Fruit fly (Drosophila melanogaster) whole organism, embryonic: ENCODE measurements around the gene CG42718.

ENCODE experiments used
- Awh ChIP-seq: fragments of 200-800 bp; sonication (Bioruptor generic); IDR thresholded peaks from 2 replicates; pipeline ENCODE4, ENCODE4 v1.3.6; 2022; ENCODE audit warnings: missing biosample characterization, missing genetic modification characterization
- BEAF-32 ChIP-seq: fragments of 200-800 bp; sonication (Bioruptor generic); optimal IDR thresholded peaks from 3 replicates; lab custom pipeline; 2017; ENCODE audit warnings: missing biosample characterization, missing genetic modification characterization, mild to moderate bottlenecking, moderate library complexity, missing genetic modification reagents
- Blimp-1 ChIP-seq: fragments of 200-800 bp; sonication (Bioruptor generic); optimal IDR thresholded peaks from 3 replicates; lab custom pipeline; 2018; ENCODE audit warnings: missing biosample characterization, missing genetic modification characterization, mild to moderate bottlenecking, moderate library complexity, missing genetic modification reagents
- BtbVII ChIP-seq: fragments of 200-800 bp; sonication (Bioruptor generic); optimal IDR thresholded peaks from 3 replicates; lab custom pipeline; 2017; ENCODE audit warnings: missing biosample characterization, mild to moderate bottlenecking, missing genetic modification characterization
- CG10565 ChIP-seq: fragments of 200-800 bp; sonication (Bioruptor generic); optimal IDR thresholded peaks from 3 replicates; lab custom pipeline; 2016; ENCODE audit warnings: missing biosample characterization, mild to moderate bottlenecking, missing genetic modification characterization
- CG12769 ChIP-seq: fragments of 200-800 bp; sonication (Bioruptor generic); optimal IDR thresholded peaks from 2 replicates; lab custom pipeline; 2019; ENCODE audit warnings: missing biosample characterization, mild to moderate bottlenecking, missing genetic modification characterization, moderate library complexity
- CG15269 ChIP-seq: fragments of 200-800 bp; sonication (Bioruptor generic); optimal IDR thresholded peaks from 2 replicates; lab custom pipeline; 2018; ENCODE audit warnings: missing biosample characterization, mild to moderate bottlenecking, missing genetic modification characterization, moderate library complexity
- CG17829 ChIP-seq: fragments of 200-800 bp; optimal IDR thresholded peaks from 2 replicates; lab custom pipeline; 2019; ENCODE audit warnings: missing biosample characterization, mild to moderate bottlenecking, missing genetic modification characterization, moderate library complexity
- CG2875 ChIP-seq: fragments of 200-800 bp; sonication (Bioruptor generic); optimal IDR thresholded peaks from 2 replicates; lab custom pipeline; 2017; ENCODE audit warnings: missing biosample characterization, mild to moderate bottlenecking, missing genetic modification characterization, missing genetic modification reagents
- CG3163 ChIP-seq: fragments of 200-800 bp; sonication (Bioruptor generic); optimal IDR thresholded peaks from 3 replicates; lab custom pipeline; 2016; ENCODE audit warnings: missing biosample characterization, missing genetic modification characterization
- CG32532 ChIP-seq: fragments of 200-800 bp; sonication (Bioruptor generic); IDR thresholded peaks from 2 replicates; pipeline ENCODE4 v1.3.6; 2022; ENCODE audit warnings: missing biosample characterization, missing genetic modification characterization
- CG3995 ChIP-seq: fragments of 200-800 bp; sonication (Bioruptor generic); optimal IDR thresholded peaks from 3 replicates; lab custom pipeline; 2016; ENCODE audit warnings: missing biosample characterization, missing genetic modification characterization
- CG43689 ChIP-seq: fragments of 200-800 bp; sonication (Bioruptor generic); IDR thresholded peaks from 2 replicates; pipeline ENCODE4 v1.3.6; 2022; ENCODE audit warnings: missing biosample characterization, missing genetic modification characterization
- CG6175 ChIP-seq: fragments of 200-800 bp; sonication (Bioruptor generic); IDR thresholded peaks from 3 replicates; pipeline ENCODE4 v1.3.6; 2022; ENCODE audit warnings: missing biosample characterization, missing genetic modification characterization
- CG6272 ChIP-seq: fragments of 200-800 bp; sonication (Bioruptor generic); IDR thresholded peaks from 2 replicates; pipeline ENCODE4 v1.3.6; 2022; ENCODE audit warnings: missing biosample characterization, missing genetic modification characterization
- CG6689 ChIP-seq: fragments of 200-800 bp; sonication (Bioruptor generic); IDR thresholded peaks from 2 replicates; pipeline ENCODE4 v1.3.6; 2022; ENCODE audit warnings: missing biosample characterization, missing genetic modification characterization
- CG7839 ChIP-seq: fragments of 200-800 bp; sonication (Bioruptor generic); optimal IDR thresholded peaks from 3 replicates; lab custom pipeline; 2018; ENCODE audit warnings: missing biosample characterization, mild to moderate bottlenecking, missing genetic modification characterization, moderate library complexity
- CG8388 ChIP-seq: fragments of 200-800 bp; sonication (Bioruptor generic); optimal IDR thresholded peaks from 2 replicates; lab custom pipeline; 2019; ENCODE audit warnings: missing biosample characterization, mild to moderate bottlenecking, missing genetic modification characterization, moderate library complexity
- CG9437 ChIP-seq: fragments of 200-800 bp; sonication (Bioruptor generic); optimal IDR thresholded peaks from 2 replicates; lab custom pipeline; 2018; ENCODE audit warnings: missing biosample characterization, mild to moderate bottlenecking, missing genetic modification characterization
- CG9817 ChIP-seq: fragments of 200-800 bp; sonication (Bioruptor generic); optimal IDR thresholded peaks from 2 replicates; lab custom pipeline; 2018; ENCODE audit warnings: missing biosample characterization, mild to moderate bottlenecking, missing genetic modification characterization, moderate library complexity
- Dip2 ChIP-seq: fragments of 200-800 bp; sonication (Bioruptor generic); IDR thresholded peaks from 2 replicates; pipeline ENCODE4 v1.3.6; 2022; ENCODE audit warnings: missing biosample characterization, missing genetic modification characterization
- Ets65A ChIP-seq: fragments of 200-800 bp; sonication (Bioruptor generic); peaks from one replicate; lab custom pipeline; 2016; ENCODE audit warnings: missing biosample characterization, missing genetic modification characterization
- Fer2 ChIP-seq: fragments of 200-800 bp; sonication (Bioruptor generic); optimal IDR thresholded peaks from 2 replicates; lab custom pipeline; 2018; ENCODE audit warnings: missing biosample characterization, mild to moderate bottlenecking, missing genetic modification characterization, moderate library complexity
- Hmx ChIP-seq: fragments of 200-800 bp; sonication (Bioruptor generic); optimal IDR thresholded peaks from 2 replicates; lab custom pipeline; 2016; ENCODE audit warnings: missing biosample characterization, missing genetic modification characterization
- Hr51 ChIP-seq, 2 experiments: fragments of 200-800 bp; sonication (Bioruptor generic); optimal IDR thresholded peaks; 2 replicates in 1 of 2; 3 replicates in 1 of 2; lab custom pipeline; 2016 to 2018; ENCODE audit warnings: missing biosample characterization in 2 of 2, missing genetic modification characterization in 2 of 2, mild to moderate bottlenecking in 1 of 2, moderate library complexity in 1 of 2
- Lim3 ChIP-seq: fragments of 200-800 bp; sonication (Bioruptor generic); IDR thresholded peaks from 2 replicates; pipeline ENCODE4 v1.3.6; 2022; ENCODE audit warnings: missing biosample characterization, missing genetic modification characterization
- Meics ChIP-seq: fragments of 200-800 bp; sonication (Bioruptor generic); optimal IDR thresholded peaks from 2 replicates; lab custom pipeline; 2017; ENCODE audit warnings: missing biosample characterization, mild to moderate bottlenecking, missing genetic modification characterization
- Sox100B ChIP-seq: fragments of 200-800 bp; sonication (Bioruptor generic); optimal IDR thresholded peaks from 3 replicates; lab custom pipeline; 2018; ENCODE audit warnings: missing biosample characterization, mild to moderate bottlenecking, missing genetic modification characterization
- Sry-δ ChIP-seq: fragments of 200-800 bp; sonication (Bioruptor generic); optimal IDR thresholded peaks from 2 replicates; lab custom pipeline; 2016; ENCODE audit warnings: missing biosample characterization, missing genetic modification characterization
- Vsx1 ChIP-seq: fragments of 200-800 bp; sonication (Bioruptor generic); optimal IDR thresholded peaks from 2 replicates; lab custom pipeline; 2017; ENCODE audit warnings: missing biosample characterization, mild to moderate bottlenecking, missing genetic modification characterization, missing genetic modification reagents
- ab ChIP-seq: fragments of 200-800 bp; sonication (Bioruptor generic); optimal IDR thresholded peaks from 2 replicates; lab custom pipeline; 2016; ENCODE audit warnings: missing biosample characterization, missing genetic modification characterization
- ap ChIP-seq: fragments of 200-800 bp; sonication (Bioruptor generic); IDR thresholded peaks from 2 replicates; pipeline ENCODE4 v1.3.6; 2022; ENCODE audit warnings: missing biosample characterization, missing genetic modification characterization
- ash1 ChIP-seq: fragments of 200-800 bp; sonication (Bioruptor generic); optimal IDR thresholded peaks from 2 replicates; lab custom pipeline; 2018; ENCODE audit warnings: missing biosample characterization, mild to moderate bottlenecking, missing genetic modification characterization
- br ChIP-seq: fragments of >200 bp; optimal IDR thresholded peaks from 2 replicates; lab custom pipeline; 2017
- chif ChIP-seq, 2 experiments: fragments of 200-800 bp; sonication (Bioruptor generic); optimal IDR thresholded peaks; 3 replicates each; lab custom pipeline; 2016; ENCODE audit warnings: missing biosample characterization in 2 of 2, missing genetic modification characterization in 2 of 2
- chinmo ChIP-seq: fragments of 200-800 bp; sonication (Bioruptor generic); IDR thresholded peaks from 4 replicates; pipeline ENCODE4 v1.3.6; 2022; ENCODE audit warnings: missing biosample characterization, missing genetic modification characterization; ENCODE audit not compliant: partially characterized antibody
- crol ChIP-seq: fragments of 200-800 bp; sonication (Bioruptor generic); IDR thresholded peaks from 2 replicates; pipeline ENCODE4 v1.3.6; 2022; ENCODE audit warnings: missing biosample characterization, missing genetic modification characterization
- fd96Cb ChIP-seq: fragments of 200-800 bp; sonication (Bioruptor generic); optimal IDR thresholded peaks from 2 replicates; lab custom pipeline; 2018; ENCODE audit warnings: missing biosample characterization, mild to moderate bottlenecking, missing genetic modification characterization, moderate library complexity
- ftz-f1 ChIP-seq: fragments of 200-800 bp; sonication (Bioruptor generic); optimal IDR thresholded peaks from 2 replicates; lab custom pipeline; 2016; ENCODE audit warnings: missing biosample characterization, missing genetic modification characterization
- gsb-n ChIP-seq: fragments of 200-800 bp; sonication (Bioruptor generic); optimal IDR thresholded peaks from 3 replicates; lab custom pipeline; 2018; ENCODE audit warnings: missing biosample characterization, mild to moderate bottlenecking, missing genetic modification characterization
- her ChIP-seq: fragments of 200-800 bp; sonication (Bioruptor generic); optimal IDR thresholded peaks from 2 replicates; lab custom pipeline; 2016; ENCODE audit warnings: missing biosample characterization, missing genetic modification characterization
- pan ChIP-seq, 4 experiments: fragments of >200 bp in 3 of 4; fragments of 200-800 bp in 1 of 4; sonication (Bioruptor generic) in 1 of 4; optimal IDR thresholded peaks in 3 of 4; IDR thresholded peaks in 1 of 4; 2 replicates each; pipeline versions ENCODE4 v1.3.6 to Lab custom; 2017 to 2022; ENCODE audit warnings: missing biosample characterization in 2 of 4, missing genetic modification characterization in 2 of 4, mixed read lengths in 1 of 4
- peb ChIP-seq: fragments of 200-800 bp; sonication (Bioruptor generic); IDR thresholded peaks from 2 replicates; pipeline ENCODE4 v1.3.6; 2022; ENCODE audit warnings: missing biosample characterization, missing genetic modification characterization
- pho ChIP-seq: fragments of 200-800 bp; sonication (Bioruptor generic); optimal IDR thresholded peaks from 2 replicates; lab custom pipeline; 2016; ENCODE audit warnings: missing biosample characterization, missing genetic modification characterization
- pros ChIP-seq: fragments of 200-800 bp; sonication (Bioruptor generic); optimal IDR thresholded peaks from 3 replicates; lab custom pipeline; 2019; ENCODE audit warnings: missing biosample characterization, mild to moderate bottlenecking, missing genetic modification characterization, moderate library complexity
- row ChIP-seq: fragments of 200-800 bp; sonication (Bioruptor generic); IDR thresholded peaks from 3 replicates; pipeline ENCODE4 v1.3.6; 2022; ENCODE audit warnings: missing biosample characterization, missing genetic modification characterization
- wdn ChIP-seq: fragments of 200-800 bp; sonication (Bioruptor generic); IDR thresholded peaks from 2 replicates; pipeline ENCODE4 v1.3.6; 2022; ENCODE audit warnings: missing biosample characterization, missing genetic modification characterization
- yki ChIP-seq: fragments of >200 bp; optimal IDR thresholded peaks from 3 replicates; lab custom pipeline; 2018

The CG42718 gene

DNA sequence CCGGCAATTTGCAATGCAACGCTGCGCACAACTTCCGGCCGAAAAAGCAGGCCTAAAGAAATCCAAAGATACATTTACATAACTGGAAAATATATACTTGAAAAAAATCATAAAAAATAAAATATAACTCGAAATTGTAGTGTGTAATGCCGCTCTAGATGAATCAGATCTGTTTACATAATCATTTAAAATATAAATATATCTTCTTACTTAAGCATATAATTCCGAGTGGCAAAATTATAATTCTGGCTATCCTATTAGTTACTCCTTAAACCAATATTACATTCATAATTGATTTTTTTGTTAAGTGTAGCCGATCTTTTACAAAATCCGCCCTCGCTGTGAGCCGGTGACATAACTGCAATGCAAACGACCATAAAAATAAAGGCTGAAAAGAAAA lies 18.4 kb upstream of the CG42718 start (continued):
- TF ChIP-seq CG15269 (peak; percentile 17), CG6689 (GFP tag; lab: Robert Waterston, UW) (0 out of 2 replicates have a peak, but pooled peaks have one; percentile 17), Hr51 (GFP tag; optimal IDR thresholded peaks at IDR 0.05; lab: Kevin White, UChicago) (peak in 1 of 2 experiments; percentile 52), row (peak; percentile 23; the same call in 1 of the 3 replicates)

DNA sequence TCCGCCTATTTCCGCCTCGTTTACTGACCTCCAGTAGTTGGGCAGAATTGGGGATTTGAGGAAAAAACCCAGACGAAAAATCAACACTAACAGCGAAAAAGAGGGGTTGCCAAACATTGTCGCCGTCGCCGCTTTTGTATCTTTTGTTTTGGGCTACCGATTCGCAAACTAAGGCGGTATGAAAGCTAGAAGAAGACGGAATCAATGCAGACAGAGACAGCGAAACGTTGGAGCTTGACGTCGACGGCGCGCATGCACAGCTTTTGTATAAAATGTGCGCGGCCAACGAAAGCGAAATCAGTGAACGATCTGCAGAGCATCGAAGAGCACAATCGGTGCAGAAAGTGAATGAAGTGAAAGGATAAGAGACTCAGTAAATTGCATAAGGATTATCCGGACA lies 17.6 kb upstream of the CG42718 start, which contains the start of gene CG4998:
CG4998 (plus strand) TSS at position 301 of the 400 bp plus-strand sequence.
- no peak for TF ChIP-seq her (GFP tag; lab: Kevin White, UChicago)
- no peak for TF ChIP-seq CG2875 (GFP tag; lab: Kevin White, UChicago)
- no peak for TF ChIP-seq fd96Cb
- no peak for TF ChIP-seq CG43689
- TF ChIP-seq crol (GFP tag; lab: Robert Waterston, UW) = no peak
- TF ChIP-seq wdn (GFP tag; lab: Robert Waterston, UW) = no peak
- TF ChIP-seq br (lab: Kevin White, UChicago) = no peak
- no peak for TF ChIP-seq Meics (GFP tag; lab: Kevin White, UChicago)
- TF ChIP-seq Sox100B (GFP tag; lab: Kevin White, UChicago) = no peak
- TF ChIP-seq Fer2 = no peak
- TF ChIP-seq CG3163 (GFP tag; lab: Kevin White, UChicago) = no peak
- TF ChIP-seq pan (optimal IDR thresholded peaks at IDR 0.05; lab: Kevin White, UChicago) = no peak
- TF ChIP-seq pan (GFP tag; optimal IDR thresholded peaks at IDR 0.05 in 1 of 2, IDR thresholded peaks at IDR 0.05 in 1 of 2) = peak in 1 of 2 experiments; percentile 14
- TF ChIP-seq CG9437 (GFP tag; lab: Kevin White, UChicago) = no peak
- TF ChIP-seq Blimp-1 (GFP tag; lab: Kevin White, UChicago) = peak; percentile 8
- TF ChIP-seq CG12769 (tag; lab: Kevin White, UChicago) = peak; percentile 8

dm6 chr3L:16337739-16338138 lies 16.7 kb upstream of the CG42718 start:
- TF ChIP-seq peb (GFP tag; lab: Robert Waterston, UW) (no peak), Hmx (GFP tag; lab: Kevin White, UChicago) (no peak), ash1 (GFP tag; lab: Kevin White, UChicago) (no peak), ab (GFP tag; lab: Kevin White, UChicago) (no peak), Awh (GFP tag; lab: Robert Waterston, UW) (peak; percentile 47), CG8388 (no peak), pros (GFP tag; lab: Kevin White, UChicago) (peak; percentile 62), chif (GFP tag; optimal IDR thresholded peaks at IDR 0.05; lab: Kevin White, UChicago) (no peak), Dip2 (GFP tag; lab: Robert Waterston, UW) (no peak), chinmo (GFP tag; lab: Robert Waterston, UW) (peak; percentile 71; the same call in 1 of the 4 replicates), Vsx1 (no peak), ap (GFP tag; lab: Robert Waterston, UW) (no peak), pho (no peak), CG17829 (tag; lab: Kevin White, UChicago) (no peak), CG7839 (no peak), CG10565 (GFP tag; lab: Kevin White, UChicago) (no peak), CG6175 (GFP tag; lab: Robert Waterston, UW) (0 out of 3 replicates have a peak, but pooled peaks have one; percentile 25), Ets65A (GFP tag; lab: Kevin White, UChicago) (peak; percentile 2), CG32532 (GFP tag; lab: Robert Waterston, UW) (0 out of 2 replicates have a peak, but pooled peaks have one; percentile 10), ftz-f1 (GFP tag; lab: Kevin White, UChicago) (peak; percentile 48), BtbVII (GFP tag; lab: Kevin White, UChicago) (no peak), CG43689 (0 out of 2 replicates have a peak, but pooled peaks have one; percentile 10), CG3995 (GFP tag; lab: Kevin White, UChicago) (no peak), BEAF-32 (no peak), gsb-n (tag; lab: Kevin White, UChicago) (no peak), Sry-δ (GFP tag; lab: Kevin White, UChicago) (no peak), CG6272 (GFP tag; lab: Robert Waterston, UW) (no peak), Lim3 (GFP tag; lab: Robert Waterston, UW) (no peak), CG9817 (tag; lab: Kevin White, UChicago) (no peak), yki (lab: Kevin White, UChicago) (no peak)
